Worm (Caenorhabditis elegans) whole organism, L2 larva: Measurements from ENCODE around the gene F36H5.13.

ENCODE experiments used
- R02D3.7 ChIP-seq: fragments of 150-350 bp; optimal IDR thresholded peaks from 2 replicates; lab custom pipeline; 2014; ENCODE audit warnings: missing biosample characterization, missing genetic modification characterization
- ZK546.5 ChIP-seq: sonication (generic microtip); optimal IDR thresholded peaks from 2 replicates; lab custom pipeline; 2017; ENCODE audit warnings: missing biosample characterization, missing genetic modification characterization
- alr-1 ChIP-seq: fragments of 150-350 bp; optimal IDR thresholded peaks from 2 replicates; lab custom pipeline; 2014; ENCODE audit warnings: missing biosample characterization, missing genetic modification characterization
- ama-1 ChIP-seq: fragments of 150-350 bp; optimal IDR thresholded peaks from 2 replicates; lab custom pipeline; 2018; ENCODE audit warnings: inconsistent platforms
- ceh-82 ChIP-seq: fragments of 150-350 bp; optimal IDR thresholded peaks from 2 replicates; lab custom pipeline; 2014; ENCODE audit warnings: missing biosample characterization, missing genetic modification characterization
- nhr-23 ChIP-seq: fragments of 150-350 bp; optimal IDR thresholded peaks from 2 replicates; lab custom pipeline; 2014; ENCODE audit warnings: missing biosample characterization, missing genetic modification reagents, missing genetic modification characterization
- nhr-25 ChIP-seq: fragments of 150-350 bp; sonication (generic microtip); optimal IDR thresholded peaks from 3 replicates; lab custom pipeline; 2014; ENCODE audit warnings: missing biosample characterization, missing genetic modification characterization
- skn-1 ChIP-seq: sonication (generic microtip); optimal IDR thresholded peaks from 2 replicates; lab custom pipeline; 2017; ENCODE audit warnings: missing biosample characterization, missing genetic modification characterization
- unc-39 ChIP-seq: fragments of 150-350 bp; optimal IDR thresholded peaks from 2 replicates; lab custom pipeline; 2014; ENCODE audit warnings: missing biosample characterization, missing genetic modification characterization
- ztf-4 ChIP-seq: fragments of 150-350 bp; optimal IDR thresholded peaks from 2 replicates; lab custom pipeline; 2014; ENCODE audit warnings: missing biosample characterization, missing genetic modification characterization

DNA sequence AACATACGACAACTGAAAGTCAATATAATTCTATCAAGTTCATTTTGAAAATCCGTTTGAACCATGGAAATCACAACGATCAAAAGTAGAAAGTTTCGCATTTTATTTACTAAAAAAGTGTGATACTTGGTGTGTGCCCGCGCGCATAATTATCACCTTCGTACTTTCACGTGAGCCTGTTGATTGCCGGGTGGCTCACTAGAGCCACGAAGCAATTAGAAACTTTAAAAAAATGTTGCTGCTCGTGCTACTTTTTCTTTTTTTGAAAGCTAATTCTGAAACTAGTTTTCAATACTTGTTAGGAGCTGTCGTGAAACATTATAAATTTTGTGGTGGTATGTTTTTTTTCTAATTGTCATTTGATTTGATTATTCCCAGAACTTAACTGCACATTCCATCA lies 11.5 kb downstream of the F36H5.13 start, which contains the start of the genes irld-9 and irld-33:
- TF ChIP-seq R02D3.7 (tag; lab: Kevin White, UChicago) (no peak), ama-1 (no peak), nhr-23 (tag; lab: Kevin White, UChicago) (no peak), ZK546.5 (tag; lab: Kevin White, UChicago) (no peak), nhr-25 (tag; lab: Kevin White, UChicago) (no peak), ztf-4 (tag; lab: Kevin White, UChicago) (no peak), alr-1 (no peak), skn-1 (tag; lab: Kevin White, UChicago) (no peak), ceh-82 (tag; lab: Kevin White, UChicago) (no peak), unc-39 (tag; lab: Kevin White, UChicago) (no peak)
